Worm (Caenorhabditis elegans): ENCODE measurements around the gene C15C8.7.

ce11 chrV:12696790-12697189 lies 48.1 kb downstream of the C15C8.7 start:
- TF ChIP-seq dao-5 (tag; optimal IDR thresholded peaks at IDR 0.05) = no peak
- TF ChIP-seq W03F9.2 (tag; optimal IDR thresholded peaks at IDR 0.05) = peak; percentile 62
- TF ChIP-seq him-1 (tag; optimal IDR thresholded peaks at IDR 0.05) = no peak

Measured in whole organism, L4/young adult.